Worm (Caenorhabditis elegans): ENCODE results near the gene Y55B1BL.2.

The Y55B1BL.2 gene

ce11 chrIII:400898-401297 lies 1.7 kb upstream of the Y55B1BL.2 start:
- TF ChIP-seq efl-1 (GFP tag; optimal IDR thresholded peaks at IDR 0.05) (no peak), zim-3 (tag; optimal IDR thresholded peaks at IDR 0.05) (no peak), ekl-4 (GFP tag; IDR thresholded peaks at IDR 0.05) (no peak), ztf-3 (GFP tag; optimal IDR thresholded peaks at IDR 0.05) (no peak), nfyb-1 (GFP tag; IDR thresholded peaks at IDR 0.05) (no peak), K12H6.12 (tag; optimal IDR thresholded peaks at IDR 0.05) (no peak), attf-3 (GFP tag; conservative IDR thresholded peaks at IDR 0.05) (no peak), F57C9.4 (tag; optimal IDR thresholded peaks at IDR 0.05) (no peak), F52B5.7 (tag; optimal IDR thresholded peaks at IDR 0.05) (no peak), nhr-90 (tag; optimal IDR thresholded peaks at IDR 0.05) (no peak), hrde-1 (tag; optimal IDR thresholded peaks at IDR 0.05; ENCODE audit: borderline replicate concordance) (no peak), Y67H2A.10 (GFP tag; conservative IDR thresholded peaks at IDR 0.05) (no peak), athp-1 (tag; optimal IDR thresholded peaks at IDR 0.05) (no peak), gei-17 (GFP tag; optimal IDR thresholded peaks at IDR 0.05) (no peak), F33H1.4 (GFP tag; IDR thresholded peaks at IDR 0.05) (no peak), ztf-18 (tag; optimal IDR thresholded peaks at IDR 0.05) (no peak), snpc-1.1 (tag; optimal IDR thresholded peaks at IDR 0.05; ENCODE audit: insufficient read depth) (no peak), attf-6 (GFP tag; IDR thresholded peaks at IDR 0.05) (no peak)

DNA sequence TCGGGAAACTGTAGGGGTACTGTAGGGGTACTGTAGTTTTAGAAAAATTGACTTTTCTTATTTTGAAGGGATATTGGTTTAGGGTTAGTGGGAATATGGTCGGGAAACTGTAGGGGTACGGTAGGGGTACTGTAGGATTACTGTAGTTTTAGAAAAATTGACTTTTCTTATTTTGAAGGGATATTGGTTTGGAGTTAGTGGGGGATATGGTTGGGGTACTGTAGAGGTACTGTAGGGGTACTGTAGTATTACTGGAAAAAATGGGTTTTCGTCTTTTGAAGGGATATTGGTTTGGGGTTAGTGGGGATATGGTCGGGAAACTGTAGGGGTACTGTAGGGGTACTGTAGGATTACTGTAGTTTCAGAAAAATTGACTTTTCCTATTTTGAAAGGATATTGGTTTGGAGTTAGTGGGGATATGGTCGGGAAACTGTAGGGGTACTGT lies 12.8 kb downstream of the Y55B1BL.2 start:
- 0 out of 2 replicates have a peak, but pooled peaks have one; percentile 48 for TF ChIP-seq ceh-40 (GFP tag; IDR thresholded peaks at IDR 0.05)
- peak; percentile 68; the same call in 1 of the 2 replicates for TF ChIP-seq Y79H2A.3 (GFP tag; conservative IDR thresholded peaks at IDR 0.05)
- TF ChIP-seq F37B4.10 (GFP tag; IDR thresholded peaks at IDR 0.05), result peak; percentile 96
- peak; percentile 38; the same call in 1 of the 2 replicates for TF ChIP-seq ceh-91 (GFP tag; IDR thresholded peaks at IDR 0.05)
- TF ChIP-seq bed-2 (GFP tag; IDR thresholded peaks at IDR 0.05), result peak; percentile 28; the same call in 1 of the 2 replicates
- TF ChIP-seq egrh-3 (GFP tag; IDR thresholded peaks at IDR 0.05), result peak; percentile 83
- peak; percentile 76; the same call in 1 of the 2 replicates for TF ChIP-seq F39B2.1 (GFP tag; IDR thresholded peaks at IDR 0.05)
- TF ChIP-seq Y53F4B.3 (GFP tag; IDR thresholded peaks at IDR 0.05), result peak; percentile 57; the same call in 1 of the 2 replicates
- TF ChIP-seq D2030.7 (GFP tag; IDR thresholded peaks at IDR 0.05), result peak; percentile 63
- TF ChIP-seq let-526 (GFP tag; IDR thresholded peaks at IDR 0.05), result peak; percentile 12; the same call in 1 of the 2 replicates
- 0 out of 2 replicates have a peak, but pooled peaks have one; percentile 39 for TF ChIP-seq rcor-1 (GFP tag; IDR thresholded peaks at IDR 0.05)
- TF ChIP-seq Y95B8A.8 (GFP tag; IDR thresholded peaks at IDR 0.05), result peak; percentile 71
- TF ChIP-seq cebp-2 (GFP tag; IDR thresholded peaks at IDR 0.05), result 0 out of 2 replicates have a peak, but pooled peaks have one; percentile 55
- TF ChIP-seq lin-26 (GFP tag; IDR thresholded peaks at IDR 0.05), result peak; percentile 72
- TF ChIP-seq nfya-2 (GFP tag; IDR thresholded peaks at IDR 0.05), result 0 out of 2 replicates have a peak, but pooled peaks have one; percentile 48
- TF ChIP-seq attf-3 (GFP tag; conservative IDR thresholded peaks at IDR 0.05), result peak; percentile 73
- 0 out of 2 replicates have a peak, but pooled peaks have one; percentile 61 for TF ChIP-seq lag-1 (GFP tag; IDR thresholded peaks at IDR 0.05)
- TF ChIP-seq bed-1 (GFP tag; IDR thresholded peaks at IDR 0.05), result peak; percentile 78; the same call in 1 of the 2 replicates
- 0 out of 2 replicates have a peak, but pooled peaks have one; percentile 31 for TF ChIP-seq C06A6.2 (GFP tag; conservative IDR thresholded peaks at IDR 0.05)
- TF ChIP-seq F33H1.4 (GFP tag; IDR thresholded peaks at IDR 0.05), result peak; percentile 46
- peak; percentile 31; the same call in 1 of the 2 replicates for TF ChIP-seq Y67H2A.10 (GFP tag; conservative IDR thresholded peaks at IDR 0.05)
- peak; percentile 47 for TF ChIP-seq B0019.2 (GFP tag; conservative IDR thresholded peaks at IDR 0.05)

Measured in whole organism, young adult.